Fruit fly (Drosophila melanogaster): ENCODE results near the gene CG1090.

CG1090 gene

DNA sequence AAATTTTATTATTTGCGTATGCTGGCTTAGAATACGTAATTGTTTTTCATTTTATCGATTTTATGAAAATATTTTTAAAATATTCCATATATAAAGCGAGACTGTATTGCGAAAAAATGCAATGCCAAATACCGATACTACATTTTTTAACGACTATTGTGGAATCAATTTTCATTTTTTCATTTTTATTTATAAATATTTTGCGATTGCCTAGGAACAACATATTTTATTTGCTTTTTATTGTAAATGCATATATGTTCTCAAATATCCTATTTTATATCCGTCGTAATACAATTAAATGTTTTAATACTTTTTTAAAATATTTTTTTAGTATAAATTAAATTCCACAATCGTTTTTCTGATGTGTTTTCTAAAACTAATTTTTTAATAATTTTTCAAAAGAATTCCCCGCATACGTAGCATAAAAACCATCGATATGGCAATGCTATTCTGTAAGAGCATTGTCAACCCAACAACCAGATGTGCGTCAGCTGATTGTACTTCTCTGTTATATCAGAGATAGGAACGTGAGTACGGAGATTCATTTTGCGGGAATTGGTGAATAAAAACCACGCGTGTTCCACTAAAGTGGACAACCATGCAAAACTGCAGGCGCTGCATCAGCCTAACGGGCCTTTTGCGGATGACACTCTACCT, 48.5 kb upstream of the CG1090 start, which contains the start of gene Suv3 (continued):
- TF ChIP-seq CG31224 (GFP tag; IDR thresholded peaks at IDR 0.05) (no peak), CG9727 (GFP tag; optimal IDR thresholded peaks at IDR 0.05) (peak; percentile 58)

DNA sequence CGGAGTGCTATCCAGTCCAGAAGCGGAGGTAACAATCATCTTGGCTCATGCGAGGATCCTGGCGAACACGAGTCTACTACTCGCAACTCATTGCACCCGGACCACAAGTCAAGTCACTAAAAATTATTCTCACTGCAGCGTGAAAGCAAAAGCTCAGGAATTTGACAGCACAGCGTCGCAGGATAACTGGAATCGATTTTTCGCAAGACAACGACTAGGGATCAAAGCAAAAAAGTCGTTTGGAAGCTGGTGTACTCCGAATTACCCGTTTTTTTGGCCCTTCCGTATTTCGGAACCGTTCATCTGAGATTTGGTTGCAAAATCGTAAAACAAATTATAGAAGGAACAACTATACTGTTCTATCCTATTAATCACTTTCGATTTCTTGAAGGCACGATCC, 41.1 kb upstream of the CG1090 start:
- TF ChIP-seq Stat92E (GFP tag; optimal IDR thresholded peaks at IDR 0.05): no peak
- peak; percentile 96 for TF ChIP-seq onecut (GFP tag; IDR thresholded peaks at IDR 0.05)
- TF ChIP-seq MBD-R2 (GFP tag; IDR thresholded peaks at IDR 0.05): peak; percentile 30; the same call in 1 of the 2 replicates

DNA sequence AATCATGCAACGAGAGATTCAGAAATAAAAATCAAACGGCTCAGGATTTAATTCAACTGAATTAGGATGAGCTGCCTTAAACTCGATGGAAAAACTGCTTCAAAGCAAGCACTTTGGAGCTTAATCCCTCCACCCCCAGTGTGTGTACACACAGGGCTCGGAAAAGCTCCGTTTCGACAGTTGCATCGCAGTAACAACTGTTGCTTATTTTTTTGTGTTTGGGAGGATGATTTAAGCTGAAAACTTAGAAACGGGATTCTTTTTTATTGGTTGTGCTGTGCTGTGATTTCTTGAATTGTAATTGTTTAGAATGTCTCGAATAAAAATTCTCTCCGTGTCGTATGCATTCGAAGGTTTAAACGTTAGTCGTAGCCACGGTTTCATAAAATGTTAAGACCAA, 40.7 kb upstream of the CG1090 start, which contains the start of gene Syt14:
Gene Syt14 (minus strand): TSS at position 71 of the 400 bp plus-strand sequence.
- no peak for TF ChIP-seq unc-4 (GFP tag; IDR thresholded peaks at IDR 0.05; ENCODE audit: partially characterized antibody)
- peak; percentile 95 for TF ChIP-seq scrt (GFP tag; optimal IDR thresholded peaks at IDR 0.05)

DNA sequence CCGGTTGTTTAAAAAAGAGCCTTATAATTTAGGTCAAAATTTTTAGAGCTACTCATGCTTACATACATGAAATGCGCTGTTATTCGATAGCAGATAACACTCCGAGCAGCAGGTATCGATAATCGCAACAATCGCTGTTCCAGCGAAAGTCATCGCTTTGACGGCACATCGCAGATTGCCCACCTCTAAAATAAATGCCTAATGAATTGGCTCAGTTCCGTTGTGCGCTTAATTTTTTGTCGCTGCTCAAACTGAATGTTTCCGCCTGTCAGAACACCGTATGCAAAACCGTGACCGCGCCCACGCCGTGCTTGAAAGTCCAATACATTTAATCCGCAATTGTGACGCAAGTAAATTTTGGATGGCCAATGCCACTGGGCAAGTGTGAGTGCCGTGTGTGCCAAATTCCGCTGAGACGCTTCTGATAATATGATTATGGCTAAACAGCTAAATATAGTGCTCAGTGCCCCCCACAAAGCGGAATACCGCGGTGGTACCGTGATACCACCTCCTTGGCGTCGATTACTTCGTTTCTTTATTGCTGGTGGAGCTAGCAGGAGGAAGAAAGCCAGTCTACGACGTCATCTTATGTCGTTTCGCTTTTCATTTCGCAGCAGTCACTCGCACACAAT, 40.1 kb upstream of the CG1090 start, which contains the start of gene CG9795:
Gene CG9795 (plus strand): TSS at position 177 of the 632 bp plus-strand sequence.
- peak; percentile 93 for TF ChIP-seq stwl (tag; optimal IDR thresholded peaks at IDR 0.05)
- no peak for TF ChIP-seq D (optimal IDR thresholded peaks at IDR 0.05)
- TF ChIP-seq D (GFP tag; optimal IDR thresholded peaks at IDR 0.05): no peak
- TF ChIP-seq jing (GFP tag; optimal IDR thresholded peaks at IDR 0.05): no peak
- TF ChIP-seq CG2889 (GFP tag; IDR thresholded peaks at IDR 0.05): no peak
- peak; percentile 93 for TF ChIP-seq sug (tag; optimal IDR thresholded peaks at IDR 0.05)
- TF ChIP-seq tup (GFP tag; optimal IDR thresholded peaks at IDR 0.05): no peak
- TF ChIP-seq Optix (GFP tag; IDR thresholded peaks at IDR 0.05): 0 out of 3 replicates have a peak, but pooled peaks have one; percentile 19
- no peak for TF ChIP-seq pho (GFP tag; optimal IDR thresholded peaks at IDR 0.05)
- no peak for TF ChIP-seq NC2α (GFP tag; optimal IDR thresholded peaks at IDR 0.05)
- no peak for TF ChIP-seq dmrt11E (tag; optimal IDR thresholded peaks at IDR 0.05)
- no peak for TF ChIP-seq eve (GFP tag; optimal IDR thresholded peaks at IDR 0.05)
- TF ChIP-seq prd (optimal IDR thresholded peaks at IDR 0.05): no peak
- TF ChIP-seq prd (GFP tag; IDR thresholded peaks at IDR 0.05): 0 out of 3 replicates have a peak, but pooled peaks have one; percentile 29
- no peak for TF ChIP-seq CG15479 (GFP tag; optimal IDR thresholded peaks at IDR 0.05)
- TF ChIP-seq CG8478 (optimal IDR thresholded peaks at IDR 0.05): no peak
- no peak for TF ChIP-seq CG17568 (GFP tag; optimal IDR thresholded peaks at IDR 0.05)
- no peak for TF ChIP-seq h (optimal IDR thresholded peaks at IDR 0.05)
- TF ChIP-seq ara (GFP tag; IDR thresholded peaks at IDR 0.05): no peak
- TF ChIP-seq aop (GFP tag; IDR thresholded peaks at IDR 0.05): no peak
- peak; percentile 13 for TF ChIP-seq mam (GFP tag; optimal IDR thresholded peaks at IDR 0.05)
- TF ChIP-seq CG7745 (tag; optimal IDR thresholded peaks at IDR 0.05): peak; percentile 54
- peak; percentile 93 for TF ChIP-seq ato (GFP tag; IDR thresholded peaks at IDR 0.05; ENCODE audit: partially characterized antibody)
- no peak for TF ChIP-seq CG8281 (tag; optimal IDR thresholded peaks at IDR 0.05)
- peak; percentile 40 for TF ChIP-seq CG8290 (GFP tag; optimal IDR thresholded peaks at IDR 0.05)
- peak; percentile 3 to 80 for TF ChIP-seq CG8290 (tag; optimal IDR thresholded peaks at IDR 0.05)
- TF ChIP-seq GATAe (GFP tag; conservative IDR thresholded peaks at IDR 0.05): no peak
- TF ChIP-seq Fer1 (GFP tag; optimal IDR thresholded peaks at IDR 0.05): peak; percentile 64
- peak; percentile 38 for TF ChIP-seq shn (GFP tag; optimal IDR thresholded peaks at IDR 0.05)
- TF ChIP-seq schlank (tag; optimal IDR thresholded peaks at IDR 0.05): peak; percentile 39
- no peak for TF ChIP-seq Hey (tag; optimal IDR thresholded peaks at IDR 0.05)
- TF ChIP-seq mirr (GFP tag; optimal IDR thresholded peaks at IDR 0.05): no peak
- no peak for TF ChIP-seq lov (optimal IDR thresholded peaks at IDR 0.05)
- no peak for TF ChIP-seq lov (GFP tag; IDR thresholded peaks at IDR 0.05)
- TF ChIP-seq CG17328 (GFP tag; IDR thresholded peaks at IDR 0.05): no peak
- no peak for TF ChIP-seq CG11456 (GFP tag; IDR thresholded peaks at IDR 0.05)
- TF ChIP-seq vfl (GFP tag; optimal IDR thresholded peaks at IDR 0.05): peak; percentile 25
- peak; percentile 29 for TF ChIP-seq Hsf (GFP tag; optimal IDR thresholded peaks at IDR 0.05)
- TF ChIP-seq Awh (GFP tag; IDR thresholded peaks at IDR 0.05): no peak

Measured in whole organism, embryonic.